Worm (Caenorhabditis elegans) whole organism, young adult: ENCODE measurements around the gene F44A2.3.

ENCODE experiments used
- B0019.2 ChIP-seq: fragments of 200-800 bp; sonication (Bioruptor generic); conservative IDR thresholded peaks from 2 replicates; pipeline ENCODE4 v1.3.6; 2022; ENCODE audit warnings: missing genetic modification reagents, missing genetic modification characterization, missing compliant biosample characterization
- lin-35 ChIP-seq, 3 experiments: fragments of 150-350 bp in 2 of 3; sonication (generic microtip) in 1 of 3; optimal IDR thresholded peaks; 2 replicates each; lab custom pipeline; 2014 to 2018; ENCODE audit warnings: missing biosample characterization in 3 of 3, missing genetic modification characterization in 3 of 3, missing genetic modification reagents in 3 of 3
- rec-8 ChIP-seq, 2 experiments: sonication (generic microtip); optimal IDR thresholded peaks; 2 replicates each; lab custom pipeline; 2016; ENCODE audit warnings: mild to moderate bottlenecking in 2 of 2, missing genetic modification characterization in 2 of 2, missing genetic modification reagents in 2 of 2, missing genotype in 2 of 2, missing biosample characterization in 1 of 2, missing compliant biosample characterization in 1 of 2, moderate library complexity in 1 of 2
- repo-1 ChIP-seq: sonication (generic microtip); optimal IDR thresholded peaks from 2 replicates; lab custom pipeline; 2017; ENCODE audit warnings: mild to moderate bottlenecking, missing genetic modification characterization, missing compliant biosample characterization

ce11 chrV:9273587-9273986 is 31.6 kb upstream of the F44A2.3 start:
- TF ChIP-seq lin-35 (GFP tag; optimal IDR thresholded peaks at IDR 0.05; lab: Kevin White, UChicago) (no peak), repo-1 (tag; lab: Kevin White, UChicago) (no peak), rec-8 (tag; optimal IDR thresholded peaks at IDR 0.05; lab: Kevin White, UChicago) (no peak), B0019.2 (GFP tag; lab: Robert Waterston, UW) (no peak)
